Fruit fly (Drosophila melanogaster): Measurements from ENCODE around the gene CG15141.

dm6 chr2L:17380508-17380907 is 29.9 kb upstream of the CG15141 start:
- TF ChIP-seq h (optimal IDR thresholded peaks at IDR 0.05) (no peak), Myc (optimal IDR thresholded peaks at IDR 0.05) (no peak)

Data from Kc167 (cell line).